Fruit fly (Drosophila melanogaster) whole organism: ENCODE results near the gene CG45099.

Experiments
- CG8478 ChIP-seq: fragments of >200 bp; optimal IDR thresholded peaks from 2 replicates; lab custom pipeline; 2018; ENCODE audit warnings: inconsistent platforms
- Dll ChIP-seq: fragments of >200 bp; optimal IDR thresholded peaks from 2 replicates; lab custom pipeline; 2017
- pan ChIP-seq: fragments of >200 bp; optimal IDR thresholded peaks from 2 replicates; lab custom pipeline; 2017
- psq ChIP-seq: fragments of >200 bp; optimal IDR thresholded peaks from 2 replicates; lab custom pipeline; 2017
- usp ChIP-seq: fragments of >200 bp; optimal IDR thresholded peaks from 2 replicates; lab custom pipeline; 2017; ENCODE audit warnings: missing biosample characterization, missing genetic modification characterization, mixed read lengths

dm6 chr3R:22031738-22032137 is 2.3 kb downstream of the CG45099 start, which contains the start of gene CG13409:
- TF ChIP-seq CG8478 (lab: Kevin White, UChicago), result no peak
- no peak for TF ChIP-seq pan (lab: Kevin White, UChicago)
- TF ChIP-seq psq (lab: Kevin White, UChicago), result no peak
- no peak for TF ChIP-seq usp (GFP tag; lab: Kevin White, UChicago)
- TF ChIP-seq Dll (lab: Kevin White, UChicago), result no peak
